Fruit fly (Drosophila melanogaster): ENCODE measurements around the gene bc10.

DNA sequence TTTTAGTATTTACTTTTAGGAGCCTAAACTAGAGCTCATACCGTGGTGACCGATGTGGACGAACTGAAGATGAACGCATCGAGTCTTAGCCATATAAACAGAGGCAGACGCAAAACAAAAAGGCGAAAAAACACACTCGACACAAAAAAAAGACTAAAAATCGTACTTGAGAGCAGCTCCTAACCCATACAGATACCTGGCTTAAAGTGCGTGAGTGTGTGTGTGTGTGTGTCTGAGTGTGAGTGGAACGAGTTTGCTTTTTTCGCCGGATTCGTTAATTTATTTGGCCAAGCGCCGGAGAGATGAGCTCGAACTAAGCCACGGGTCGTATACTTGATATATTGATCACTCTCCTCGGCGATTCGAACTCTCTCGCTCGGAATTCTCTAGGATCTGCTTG is 13.9 kb upstream of the bc10 start, which contains the start of gene frm:
- TF ChIP-seq CG6791 (GFP tag; IDR thresholded peaks at IDR 0.05; ENCODE audit: partially characterized antibody): no peak
- TF ChIP-seq BtbVII (GFP tag; optimal IDR thresholded peaks at IDR 0.05): no peak
- TF ChIP-seq zfh2 (GFP tag; optimal IDR thresholded peaks at IDR 0.05): no peak
- TF ChIP-seq ttk (GFP tag; IDR thresholded peaks at IDR 0.05): no peak
- no peak for TF ChIP-seq danr (GFP tag; IDR thresholded peaks at IDR 0.05)
- TF ChIP-seq tap (tag; optimal IDR thresholded peaks at IDR 0.05): no peak
- TF ChIP-seq Blimp-1 (GFP tag; optimal IDR thresholded peaks at IDR 0.05): no peak
- no peak for TF ChIP-seq croc (GFP tag; conservative IDR thresholded peaks at IDR 0.05)
